Worm (Caenorhabditis elegans) whole organism, early embryonic: ENCODE data around the gene clik-2.

Experiments
- B0310.2 ChIP-seq: sonication (generic microtip); optimal IDR thresholded peaks from 2 replicates; lab custom pipeline; 2016; ENCODE audit warnings: mild to moderate bottlenecking, missing genetic modification characterization, missing compliant biosample characterization
- F13C5.2 ChIP-seq: sonication (generic microtip); optimal IDR thresholded peaks from 2 replicates; lab custom pipeline; 2017; ENCODE audit warnings: mild to moderate bottlenecking, missing genetic modification characterization, inconsistent platforms, missing compliant biosample characterization
- aly-1 ChIP-seq: sonication (generic microtip); optimal IDR thresholded peaks from 2 replicates; lab custom pipeline; 2016; ENCODE audit warnings: missing genetic modification characterization, missing compliant biosample characterization
- ama-1 ChIP-seq: fragments of 150-350 bp; optimal IDR thresholded peaks from 2 replicates; lab custom pipeline; 2014
- ceh-13 ChIP-seq: fragments of 200-800 bp; sonication (Bioruptor generic); optimal IDR thresholded peaks from 2 replicates; lab custom pipeline; 2018; ENCODE audit warnings: mild to moderate bottlenecking, missing genetic modification characterization, missing compliant biosample characterization
- ceh-36 ChIP-seq: sonication (generic microtip); optimal IDR thresholded peaks from 2 replicates; lab custom pipeline; 2016; ENCODE audit warnings: missing genetic modification characterization, inconsistent platforms, missing compliant biosample characterization
- ets-7 ChIP-seq: sonication (generic microtip); optimal IDR thresholded peaks from 2 replicates; lab custom pipeline; 2016; ENCODE audit warnings: missing genotype, missing genetic modification characterization, missing compliant biosample characterization
- flt-1 ChIP-seq: fragments of 200-800 bp; sonication (Bioruptor generic); IDR thresholded peaks from 2 replicates; pipeline ENCODE4 v1.3.6; 2022; ENCODE audit warnings: missing genetic modification characterization, missing compliant biosample characterization
- hmbx-1 ChIP-seq: sonication (generic microtip); optimal IDR thresholded peaks from 2 replicates; lab custom pipeline; 2016; ENCODE audit warnings: mild to moderate bottlenecking, missing genetic modification characterization, missing compliant biosample characterization
- hmg-4 ChIP-seq: fragments of 200-800 bp; sonication (Bioruptor generic); optimal IDR thresholded peaks from 2 replicates; lab custom pipeline; 2018; ENCODE audit warnings: mild to moderate bottlenecking, missing genetic modification characterization, missing compliant biosample characterization
- hnd-1 ChIP-seq: sonication (generic microtip); optimal IDR thresholded peaks from 2 replicates; lab custom pipeline; 2016; ENCODE audit warnings: missing genetic modification characterization, missing compliant biosample characterization
- pes-1 ChIP-seq: fragments of 200-800 bp; sonication (Bioruptor generic); IDR thresholded peaks from 2 replicates; pipeline ENCODE4 v1.3.6; 2022; ENCODE audit warnings: missing genetic modification reagents, missing genetic modification characterization, missing compliant biosample characterization
- scrt-1 ChIP-seq: fragments of 200-800 bp; sonication (Bioruptor generic); IDR thresholded peaks from 2 replicates; pipeline ENCODE4 v1.3.6; 2022; ENCODE audit warnings: missing genetic modification characterization, missing compliant biosample characterization
- sea-1 ChIP-seq: fragments of 200-800 bp; sonication (Bioruptor generic); conservative IDR thresholded peaks from 2 replicates; pipeline ENCODE4 v1.3.6; 2022; ENCODE audit warnings: missing genetic modification characterization, missing compliant biosample characterization
- tbx-11 ChIP-seq: fragments of 200-800 bp; sonication (Bioruptor generic); IDR thresholded peaks from 2 replicates; pipeline ENCODE4 v1.3.6; 2022; ENCODE audit warnings: missing genetic modification characterization, missing compliant biosample characterization
- tbx-37 ChIP-seq: fragments of 200-800 bp; sonication (Bioruptor generic); conservative IDR thresholded peaks from 2 replicates; pipeline ENCODE4 v1.3.6; 2022; ENCODE audit warnings: missing genetic modification reagents, missing genetic modification characterization, missing compliant biosample characterization
- tra-4 ChIP-seq: sonication (generic microtip); optimal IDR thresholded peaks from 2 replicates; lab custom pipeline; 2017; ENCODE audit warnings: missing genetic modification characterization, missing compliant biosample characterization

Gene clik-2

ce11 chrX:7681965-7682946, 6.8 kb downstream of the clik-2 start, which contains the start of gene unc-18:
TSS of gene unc-18 (plus strand) at chrX:7682896.
- no peak for TF ChIP-seq tbx-11 (GFP tag; lab: Robert Waterston, UW)
- no peak for TF ChIP-seq sea-1 (GFP tag; lab: Robert Waterston, UW)
- no peak for TF ChIP-seq ets-7 (tag; lab: Kevin White, UChicago)
- no peak for TF ChIP-seq ceh-36 (tag; lab: Kevin White, UChicago)
- no peak for TF ChIP-seq tbx-37

- no peak for TF ChIP-seq hmbx-1 (tag; lab: Kevin White, UChicago)
- TF ChIP-seq ceh-13 (GFP tag; lab: Kevin White, UChicago), result no peak
- TF ChIP-seq tbx-11 (GFP tag; lab: Robert Waterston, UW), result no peak
- no peak for TF ChIP-seq tra-4 (tag; lab: Kevin White, UChicago)
- TF ChIP-seq sea-1 (GFP tag; lab: Robert Waterston, UW), result no peak
- TF ChIP-seq tbx-37, result no peak
- no peak for TF ChIP-seq B0310.2
- no peak for TF ChIP-seq ets-7 (tag; lab: Kevin White, UChicago)
Observed at ce11 chrX:7680545-7681330, 8.3 kb downstream of the clik-2 start, which contains the start of gene stn-2. TSS of gene stn-2 (minus strand) at chrX:7680619.

- TF ChIP-seq hmbx-1 (tag; lab: Kevin White, UChicago) (no peak), tra-4 (tag; lab: Kevin White, UChicago) (no peak)
Observed at ce11 chrX:7679835-7680234, 9.2 kb downstream of the clik-2 start.

- TF ChIP-seq ceh-13 (GFP tag; lab: Kevin White, UChicago) (no peak), tra-4 (tag; lab: Kevin White, UChicago) (no peak), aly-1 (no peak), hmbx-1 (tag; lab: Kevin White, UChicago) (no peak), tbx-37 (no peak), ets-7 (tag; lab: Kevin White, UChicago) (no peak), ama-1 (lab: Kevin White, UChicago) (no peak), B0310.2 (no peak), pes-1 (GFP tag; lab: Robert Waterston, UW) (no peak), tbx-11 (GFP tag; lab: Robert Waterston, UW) (no peak)
Observed at ce11 chrX:7678437-7679139, 10.4 kb downstream of the clik-2 start.

ce11 chrX:7674871-7675270, 14.1 kb downstream of the clik-2 start:
- no peak for TF ChIP-seq aly-1

ce11 chrX:7672693-7673092, 16.3 kb downstream of the clik-2 start, which contains the start of gene F27D9.2:
TSS of gene F27D9.2 (plus strand) at chrX:7672993.
- TF ChIP-seq ets-7 (tag; lab: Kevin White, UChicago) (no peak), ceh-13 (GFP tag; lab: Kevin White, UChicago) (no peak), tbx-37 (no peak), ceh-36 (tag; lab: Kevin White, UChicago) (no peak), ama-1 (lab: Kevin White, UChicago) (no peak), tra-4 (tag; lab: Kevin White, UChicago) (no peak), pes-1 (GFP tag; lab: Robert Waterston, UW) (no peak), tbx-11 (GFP tag; lab: Robert Waterston, UW) (no peak), sea-1 (GFP tag; lab: Robert Waterston, UW) (no peak), hnd-1 (tag; lab: Kevin White, UChicago) (no peak), scrt-1 (GFP tag; lab: Robert Waterston, UW) (no peak), hmg-4 (GFP tag; lab: Kevin White, UChicago) (no peak), flt-1 (GFP tag; lab: Robert Waterston, UW) (no peak)

ce11 chrX:7670655-7671054, 18.4 kb downstream of the clik-2 start, which contains the start of gene F27D9.7:
TSS of gene F27D9.7 (minus strand) at chrX:7670755.
- TF ChIP-seq ama-1 (lab: Kevin White, UChicago) (no peak), ceh-13 (GFP tag; lab: Kevin White, UChicago) (no peak), tra-4 (tag; lab: Kevin White, UChicago) (no peak), tbx-37 (no peak), F13C5.2 (tag; lab: Kevin White, UChicago) (no peak), aly-1 (no peak), B0310.2 (no peak), ceh-36 (tag; lab: Kevin White, UChicago) (no peak), pes-1 (GFP tag; lab: Robert Waterston, UW) (no peak), hmg-4 (GFP tag; lab: Kevin White, UChicago) (no peak), ets-7 (tag; lab: Kevin White, UChicago) (no peak), sea-1 (GFP tag; lab: Robert Waterston, UW) (no peak), hnd-1 (tag; lab: Kevin White, UChicago) (no peak), flt-1 (GFP tag; lab: Robert Waterston, UW) (no peak), hmbx-1 (tag; lab: Kevin White, UChicago) (no peak), tbx-11 (GFP tag; lab: Robert Waterston, UW) (no peak), scrt-1 (GFP tag; lab: Robert Waterston, UW) (no peak)
